Fruit fly (Drosophila melanogaster) whole organism, embryonic: ENCODE measurements around the gene SCOT.
A peak's percentile ranks its signal among the peaks of the same experiment; 100 is the strongest.

Source experiments
- Asciz ChIP-seq: fragments of 200-800 bp; sonication (Bioruptor generic); optimal IDR thresholded peaks from 2 replicates; lab custom pipeline; 2017; ENCODE audit warnings: missing biosample characterization, mild to moderate bottlenecking, missing genetic modification characterization, missing genetic modification reagents
- B-H2 ChIP-seq: fragments of 200-800 bp; sonication (Bioruptor generic); optimal IDR thresholded peaks from 2 replicates; lab custom pipeline; 2018; ENCODE audit warnings: missing biosample characterization, mild to moderate bottlenecking, missing genetic modification characterization
- CG10543 ChIP-seq: fragments of 200-800 bp; sonication (Bioruptor generic); optimal IDR thresholded peaks from 3 replicates; lab custom pipeline; 2017; ENCODE audit warnings: missing biosample characterization, mild to moderate bottlenecking, missing genetic modification characterization, moderate library complexity
- CG11085 ChIP-seq: fragments of 200-800 bp; sonication (Bioruptor generic); IDR thresholded peaks from 2 replicates; pipeline ENCODE4 v1.3.6; 2022; ENCODE audit warnings: missing biosample characterization, missing genetic modification characterization
- CG12155 ChIP-seq: fragments of 200-800 bp; sonication (Bioruptor generic); optimal IDR thresholded peaks from 3 replicates; lab custom pipeline; 2016; ENCODE audit warnings: missing biosample characterization, missing genetic modification characterization
- CG12659 ChIP-seq: fragments of 200-800 bp; sonication (Bioruptor generic); optimal IDR thresholded peaks from 3 replicates; lab custom pipeline; 2017; ENCODE audit warnings: mild to moderate bottlenecking, missing biosample characterization, missing genetic modification reagents, missing genetic modification characterization
- CG18262 ChIP-seq: fragments of 200-800 bp; optimal IDR thresholded peaks from 3 replicates; lab custom pipeline; 2019; ENCODE audit warnings: missing biosample characterization, mild to moderate bottlenecking, missing genetic modification characterization, moderate library complexity
- CG18619 ChIP-seq: fragments of 200-800 bp; sonication (Bioruptor generic); optimal IDR thresholded peaks from 3 replicates; lab custom pipeline; 2017; ENCODE audit warnings: missing biosample characterization, mild to moderate bottlenecking, missing genetic modification characterization
- CG2116 ChIP-seq: fragments of 200-800 bp; sonication (Bioruptor generic); optimal IDR thresholded peaks from 3 replicates; lab custom pipeline; 2018; ENCODE audit warnings: missing biosample characterization, mild to moderate bottlenecking, missing genetic modification characterization
- CG34224 ChIP-seq: fragments of 200-800 bp; sonication (Bioruptor generic); IDR thresholded peaks from 3 replicates; pipeline ENCODE4 v1.3.6; 2022; ENCODE audit warnings: missing biosample characterization, missing genetic modification characterization; ENCODE audit not compliant: partially characterized antibody
- CG3838 ChIP-seq: fragments of 200-800 bp; sonication (Bioruptor generic); optimal IDR thresholded peaks from 3 replicates; lab custom pipeline; 2016; ENCODE audit warnings: missing biosample characterization, missing genetic modification characterization
- CG6254 ChIP-seq: fragments of 200-800 bp; sonication (Bioruptor generic); optimal IDR thresholded peaks from 3 replicates; lab custom pipeline; 2017; ENCODE audit warnings: mild to moderate bottlenecking, missing biosample characterization, missing genetic modification reagents, missing genetic modification characterization
- CG7271 ChIP-seq: fragments of 200-800 bp; sonication (Bioruptor generic); optimal IDR thresholded peaks from 2 replicates; lab custom pipeline; 2018; ENCODE audit warnings: missing biosample characterization, mild to moderate bottlenecking, missing genetic modification characterization, moderate library complexity
- CG7745 ChIP-seq: fragments of 200-800 bp; sonication (Bioruptor generic); optimal IDR thresholded peaks from 2 replicates; lab custom pipeline; 2018; ENCODE audit warnings: missing biosample characterization, mild to moderate bottlenecking, missing genetic modification characterization, moderate library complexity
- Dref ChIP-seq: fragments of 200-800 bp; sonication (Bioruptor generic); IDR thresholded peaks from 2 replicates; pipeline ENCODE4 v1.3.6; 2022; ENCODE audit warnings: missing biosample characterization, missing genetic modification characterization
- Hey ChIP-seq: fragments of 200-800 bp; sonication (Bioruptor generic); optimal IDR thresholded peaks from 3 replicates; lab custom pipeline; 2018; ENCODE audit warnings: missing biosample characterization, mild to moderate bottlenecking, missing genetic modification characterization
- HmgZ ChIP-seq: fragments of 200-800 bp; sonication (Bioruptor generic); optimal IDR thresholded peaks from 2 replicates; lab custom pipeline; 2018; ENCODE audit warnings: missing biosample characterization, mild to moderate bottlenecking, missing genetic modification characterization
- Hr39 ChIP-seq: fragments of >200 bp; optimal IDR thresholded peaks from 2 replicates; lab custom pipeline; 2017
- Jarid2 ChIP-seq: fragments of 200-800 bp; sonication (Bioruptor generic); optimal IDR thresholded peaks from 3 replicates; lab custom pipeline; 2017; ENCODE audit warnings: mild to moderate bottlenecking, missing biosample characterization, missing genetic modification reagents, missing genetic modification characterization
- MBD-R2 ChIP-seq: fragments of 200-800 bp; sonication (Bioruptor generic); IDR thresholded peaks from 2 replicates; pipeline ENCODE4 v1.3.6; 2022; ENCODE audit warnings: missing biosample characterization, missing genetic modification characterization
- Med ChIP-seq: fragments of 200-800 bp; sonication (Bioruptor generic); peaks from one replicate; lab custom pipeline; 2016; ENCODE audit warnings: missing biosample characterization, missing genetic modification characterization, mild to moderate bottlenecking, inconsistent platforms, moderate library complexity
- Mes4 ChIP-seq: fragments of 200-800 bp; sonication (Bioruptor generic); optimal IDR thresholded peaks from 2 replicates; lab custom pipeline; 2016; ENCODE audit warnings: missing biosample characterization, missing genetic modification characterization
- Mrtf ChIP-seq: fragments of 200-800 bp; sonication (Bioruptor generic); IDR thresholded peaks from 3 replicates; pipeline ENCODE4 v1.3.6; 2022; ENCODE audit warnings: missing biosample characterization, missing genetic modification characterization
- Myb ChIP-seq: fragments of 200-800 bp; sonication (Bioruptor generic); optimal IDR thresholded peaks from 2 replicates; lab custom pipeline; 2016; ENCODE audit warnings: missing biosample characterization, missing genetic modification characterization
- Pdp1 ChIP-seq, 2 experiments: fragments of 200-800 bp; sonication (Bioruptor generic); optimal IDR thresholded peaks; 3 replicates each; lab custom pipeline; 2016; ENCODE audit warnings: missing biosample characterization in 2 of 2, missing genetic modification characterization in 2 of 2, mild to moderate bottlenecking in 1 of 2, moderate library complexity in 1 of 2
- Side ChIP-seq: fragments of 200-800 bp; sonication (Bioruptor generic); optimal IDR thresholded peaks from 2 replicates; lab custom pipeline; 2016; ENCODE audit warnings: missing biosample characterization, missing genetic modification characterization
- Vsx1 ChIP-seq: fragments of 200-800 bp; sonication (Bioruptor generic); optimal IDR thresholded peaks from 2 replicates; lab custom pipeline; 2017; ENCODE audit warnings: missing biosample characterization, mild to moderate bottlenecking, missing genetic modification characterization, missing genetic modification reagents
- YL-1 ChIP-seq: fragments of 200-800 bp; sonication (Bioruptor generic); optimal IDR thresholded peaks from 3 replicates; lab custom pipeline; 2017; ENCODE audit warnings: missing biosample characterization, mild to moderate bottlenecking, missing genetic modification characterization
- al ChIP-seq: fragments of 200-800 bp; sonication (Bioruptor generic); IDR thresholded peaks from 2 replicates; pipeline ENCODE4 v1.3.6; 2022; ENCODE audit warnings: missing biosample characterization, missing genetic modification characterization
- br ChIP-seq: fragments of >200 bp; optimal IDR thresholded peaks from 2 replicates; lab custom pipeline; 2017
- chinmo ChIP-seq: fragments of 200-800 bp; sonication (Bioruptor generic); IDR thresholded peaks from 4 replicates; pipeline ENCODE4 v1.3.6; 2022; ENCODE audit warnings: missing biosample characterization, missing genetic modification characterization; ENCODE audit not compliant: partially characterized antibody
- ci ChIP-seq: fragments of 200-800 bp; sonication (Bioruptor generic); IDR thresholded peaks from 3 replicates; pipeline ENCODE4 v1.3.6; 2022; ENCODE audit warnings: missing biosample characterization, missing genetic modification characterization
- crol ChIP-seq: fragments of 200-800 bp; sonication (Bioruptor generic); IDR thresholded peaks from 2 replicates; pipeline ENCODE4 v1.3.6; 2022; ENCODE audit warnings: missing biosample characterization, missing genetic modification characterization
- cwo ChIP-seq: fragments of 200-800 bp; sonication (Bioruptor generic); optimal IDR thresholded peaks from 3 replicates; lab custom pipeline; 2017; ENCODE audit warnings: missing biosample characterization, missing genetic modification characterization, mild to moderate bottlenecking, moderate library complexity, missing genetic modification reagents
- exex ChIP-seq: fragments of 200-800 bp; sonication (Bioruptor generic); optimal IDR thresholded peaks from 4 replicates; lab custom pipeline; 2018; ENCODE audit warnings: missing biosample characterization, mild to moderate bottlenecking, missing genetic modification characterization, moderate library complexity
- hb ChIP-seq: fragments of 200-800 bp; sonication (Bioruptor generic); IDR thresholded peaks from 3 replicates; pipeline ENCODE4 v1.3.6; 2022; ENCODE audit warnings: missing biosample characterization, missing genetic modification characterization; ENCODE audit not compliant: partially characterized antibody
- hkb ChIP-seq, 2 experiments: fragments of 200-800 bp in 1 of 2; fragments of >200 bp in 1 of 2; sonication (Bioruptor generic) in 1 of 2; IDR thresholded peaks in 1 of 2; optimal IDR thresholded peaks in 1 of 2; 2 replicates each; pipeline versions ENCODE4 v1.3.6 to Lab custom; 2017 to 2022; ENCODE audit warnings: missing biosample characterization in 1 of 2, missing genetic modification characterization in 1 of 2
- jing ChIP-seq: fragments of 200-800 bp; sonication (Bioruptor generic); optimal IDR thresholded peaks from 2 replicates; lab custom pipeline; 2018; ENCODE audit warnings: missing biosample characterization, mild to moderate bottlenecking, missing genetic modification characterization
- oc ChIP-seq: fragments of 200-800 bp; sonication (Bioruptor generic); optimal IDR thresholded peaks from 2 replicates; lab custom pipeline; 2018; ENCODE audit warnings: missing biosample characterization, mild to moderate bottlenecking, missing genetic modification characterization, moderate library complexity
- otp ChIP-seq: fragments of 200-800 bp; sonication (Bioruptor generic); IDR thresholded peaks from 3 replicates; pipeline ENCODE4, ENCODE4 v1.3.6; 2022; ENCODE audit warnings: missing biosample characterization, missing genetic modification characterization
- pb ChIP-seq: fragments of 200-800 bp; sonication (Bioruptor generic); optimal IDR thresholded peaks from 3 replicates; lab custom pipeline; 2016; ENCODE audit warnings: missing biosample characterization, missing genetic modification characterization
- pzg ChIP-seq: fragments of 200-800 bp; sonication (Bioruptor generic); optimal IDR thresholded peaks from 3 replicates; lab custom pipeline; 2018; ENCODE audit warnings: missing biosample characterization, mild to moderate bottlenecking, missing genetic modification characterization, moderate library complexity
- rib ChIP-seq: fragments of 200-800 bp; sonication (Bioruptor generic); IDR thresholded peaks from 2 replicates; pipeline ENCODE4 v1.3.6; 2022; ENCODE audit warnings: missing biosample characterization, missing genetic modification characterization
- sens ChIP-seq: fragments of 200-800 bp; sonication (Bioruptor generic); peaks from one replicate; lab custom pipeline; 2016; ENCODE audit warnings: missing biosample characterization, missing genetic modification characterization
- sens-2 ChIP-seq: fragments of 200-800 bp; sonication (Bioruptor generic); IDR thresholded peaks from 2 replicates; pipeline ENCODE4 v1.3.6; 2022; ENCODE audit warnings: missing biosample characterization, missing genetic modification characterization
- sima ChIP-seq: fragments of 200-800 bp; sonication (Bioruptor generic); optimal IDR thresholded peaks from 2 replicates; lab custom pipeline; 2016; ENCODE audit warnings: missing biosample characterization, missing genetic modification characterization
- sob ChIP-seq: fragments of 200-800 bp; sonication (Bioruptor generic); IDR thresholded peaks from 2 replicates; pipeline ENCODE4 v1.3.6; 2022; ENCODE audit warnings: missing biosample characterization, missing genetic modification characterization
- sug ChIP-seq: fragments of 200-800 bp; optimal IDR thresholded peaks from 2 replicates; lab custom pipeline; 2019; ENCODE audit warnings: missing biosample characterization, mild to moderate bottlenecking, missing genetic modification characterization, moderate library complexity
- toy ChIP-seq: fragments of 200-800 bp; sonication (Bioruptor generic); IDR thresholded peaks from 2 replicates; pipeline ENCODE4 v1.3.6; 2022; ENCODE audit warnings: missing biosample characterization, missing genetic modification characterization
- vvl ChIP-seq: fragments of 200-800 bp; sonication (Bioruptor generic); IDR thresholded peaks from 2 replicates; pipeline ENCODE4 v1.3.6; 2022; ENCODE audit warnings: missing biosample characterization, missing genetic modification characterization

The SCOT gene

dm6 chr3L:1964099-1964498, 1.2 kb downstream of the SCOT start, which contains the start of gene mv (continued):
- TF ChIP-seq pb, result no peak
- peak; percentile 52 for TF ChIP-seq pzg (GFP tag; lab: Kevin White, UChicago)
- peak; percentile 48 for TF ChIP-seq sens
- peak; percentile 6 for TF ChIP-seq hkb (optimal IDR thresholded peaks at IDR 0.05; lab: Kevin White, UChicago)
- TF ChIP-seq hkb (GFP tag; IDR thresholded peaks at IDR 0.05; lab: Robert Waterston, UW), result no peak
- no peak for TF ChIP-seq toy (GFP tag; lab: Robert Waterston, UW)
- TF ChIP-seq Jarid2, result peak; percentile 37
- TF ChIP-seq sens-2 (GFP tag; lab: Robert Waterston, UW), result no peak
- TF ChIP-seq CG18262 (tag; lab: Kevin White, UChicago), result peak; percentile 13
- no peak for TF ChIP-seq ci (GFP tag; lab: Robert Waterston, UW)
- TF ChIP-seq CG3838, result no peak
- TF ChIP-seq Dref, result peak; percentile 59
- TF ChIP-seq al (GFP tag; lab: Robert Waterston, UW), result no peak
- peak; percentile 55 for TF ChIP-seq CG34224 (GFP tag; lab: Robert Waterston, UW)
- TF ChIP-seq CG2116, result peak; percentile 62
- no peak for TF ChIP-seq Mrtf
- no peak for TF ChIP-seq CG11085 (GFP tag; lab: Robert Waterston, UW)
- TF ChIP-seq oc (tag; lab: Kevin White, UChicago), result no peak
- no peak for TF ChIP-seq Asciz (GFP tag; lab: Kevin White, UChicago)
- no peak for TF ChIP-seq sob (GFP tag; lab: Robert Waterston, UW)
- no peak for TF ChIP-seq Myb (GFP tag; lab: Kevin White, UChicago)
- no peak for TF ChIP-seq hb (GFP tag; lab: Robert Waterston, UW)
- peak; percentile 23 for TF ChIP-seq YL-1 (GFP tag; lab: Kevin White, UChicago)
- no peak for TF ChIP-seq sima (GFP tag; lab: Kevin White, UChicago)
- TF ChIP-seq Hr39 (lab: Kevin White, UChicago), result no peak
- TF ChIP-seq Vsx1 (GFP tag; lab: Kevin White, UChicago), result no peak
- TF ChIP-seq jing (GFP tag; lab: Kevin White, UChicago), result no peak
- no peak for TF ChIP-seq Side (GFP tag; lab: Kevin White, UChicago)
- 0 out of 4 replicates have a peak, but pooled peaks have one; percentile 68 for TF ChIP-seq chinmo (GFP tag; lab: Robert Waterston, UW)
- no peak for TF ChIP-seq br
- TF ChIP-seq CG18619, result no peak
- TF ChIP-seq CG7271 (tag; lab: Kevin White, UChicago), result no peak
- TF ChIP-seq Mes4, result no peak

dm6 chr3L:1964599-1965143, 1.7 kb downstream of the SCOT start:
- peak; percentile 84 for TF ChIP-seq Hey (tag; lab: Kevin White, UChicago)
- no peak for TF ChIP-seq CG12155 (GFP tag; lab: Kevin White, UChicago)
- TF ChIP-seq CG12659, result peak; percentile 8
- peak; percentile 63 for TF ChIP-seq Med (GFP tag; lab: Kevin White, UChicago)
- no peak for TF ChIP-seq chinmo (GFP tag; lab: Robert Waterston, UW)
- TF ChIP-seq sug (tag; lab: Kevin White, UChicago), result peak; percentile 95
- TF ChIP-seq CG10543, result peak; percentile 77
- peak in 1 of 2 experiments; percentile 90 for TF ChIP-seq Pdp1 (GFP tag; optimal IDR thresholded peaks at IDR 0.05; lab: Kevin White, UChicago)
- TF ChIP-seq CG6254 (GFP tag; lab: Kevin White, UChicago), result no peak
- TF ChIP-seq rib (GFP tag; lab: Robert Waterston, UW), result peak; percentile 15; the same call in 1 of the 2 replicates
- peak; percentile 66 for TF ChIP-seq B-H2 (GFP tag; lab: Kevin White, UChicago)
- peak; percentile 10 for TF ChIP-seq HmgZ (tag; lab: Kevin White, UChicago)
- TF ChIP-seq exex (tag; lab: Kevin White, UChicago), result peak; percentile 74
- TF ChIP-seq MBD-R2 (GFP tag; lab: Robert Waterston, UW), result 0 out of 2 replicates have a peak, but pooled peaks have one; percentile 10
- TF ChIP-seq otp (GFP tag; lab: Robert Waterston, UW), result 0 out of 3 replicates have a peak, but pooled peaks have one; percentile 37
- peak; percentile 49 for TF ChIP-seq cwo (GFP tag; lab: Kevin White, UChicago)
- peak; percentile 22; the same call in 1 of the 2 replicates for TF ChIP-seq vvl (GFP tag; lab: Robert Waterston, UW)
- no peak for TF ChIP-seq CG7745
- 0 out of 2 replicates have a peak, but pooled peaks have one; percentile 34 for TF ChIP-seq crol (GFP tag; lab: Robert Waterston, UW)
- TF ChIP-seq, all 482 proteins: peak for 15
